Worm (Caenorhabditis elegans): ENCODE measurements around the gene acp-5.

DNA sequence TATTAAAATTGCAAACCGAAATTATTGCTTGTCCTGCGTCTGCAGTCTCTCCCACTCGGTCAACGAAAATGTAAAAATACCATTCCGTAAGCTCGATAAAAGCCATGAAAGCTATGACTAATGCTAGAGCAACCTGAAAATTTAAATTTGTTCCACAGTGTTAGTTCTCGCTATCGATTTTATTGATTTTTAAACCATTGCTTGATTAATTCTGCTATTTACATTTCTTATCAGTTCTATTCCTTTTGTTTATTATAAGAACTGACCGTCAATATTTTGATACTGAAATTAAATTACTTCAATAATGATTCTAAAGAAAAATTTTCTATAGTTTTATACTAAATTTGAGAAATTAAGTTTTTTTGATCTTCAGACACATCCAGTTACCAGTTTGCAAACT, 9.9 kb downstream of the acp-5 start:
- no peak for TF ChIP-seq tra-4 (tag; optimal IDR thresholded peaks at IDR 0.05)
- no peak for TF ChIP-seq ama-1 (optimal IDR thresholded peaks at IDR 0.05)
- TF ChIP-seq scrt-1 (GFP tag; IDR thresholded peaks at IDR 0.05): no peak
- TF ChIP-seq tbx-37 (GFP tag; conservative IDR thresholded peaks at IDR 0.05): no peak
- TF ChIP-seq B0310.2 (tag; optimal IDR thresholded peaks at IDR 0.05): no peak
- no peak for TF ChIP-seq sea-1 (GFP tag; conservative IDR thresholded peaks at IDR 0.05)
- TF ChIP-seq ceh-36 (tag; optimal IDR thresholded peaks at IDR 0.05): no peak
- TF ChIP-seq hnd-1 (tag; optimal IDR thresholded peaks at IDR 0.05): no peak
- no peak for TF ChIP-seq tbx-11 (GFP tag; IDR thresholded peaks at IDR 0.05)
- no peak for TF ChIP-seq aly-1 (tag; optimal IDR thresholded peaks at IDR 0.05)
- TF ChIP-seq hmg-4 (GFP tag; optimal IDR thresholded peaks at IDR 0.05): no peak

Data from whole organism, early embryonic.